Fruit fly (Drosophila melanogaster) whole organism, adult: ENCODE measurements around the gene CG7298.

ENCODE experiments used
- CG12768 ChIP-seq: fragments of 200-800 bp; sonication (Bioruptor generic); optimal IDR thresholded peaks from 2 replicates; lab custom pipeline; 2017; ENCODE audit warnings: missing biosample characterization, missing genetic modification characterization, mild to moderate bottlenecking, moderate library complexity, missing genetic modification reagents
- CG5204 ChIP-seq: fragments of 200-800 bp; sonication (Bioruptor generic); optimal IDR thresholded peaks from 2 replicates; lab custom pipeline; 2016; ENCODE audit warnings: missing biosample characterization, missing genetic modification characterization
- CG7101 ChIP-seq: fragments of 200-800 bp; sonication (Bioruptor generic); optimal IDR thresholded peaks from 2 replicates; lab custom pipeline; 2018; ENCODE audit warnings: missing biosample characterization, mild to moderate bottlenecking, missing genetic modification characterization, moderate library complexity
- Crg-1 ChIP-seq: fragments of 200-800 bp; sonication (Bioruptor generic); optimal IDR thresholded peaks from 2 replicates; lab custom pipeline; 2016; ENCODE audit warnings: missing biosample characterization, missing genetic modification characterization
- Hr96 ChIP-seq: fragments of 200-800 bp; sonication (Bioruptor generic); optimal IDR thresholded peaks from 2 replicates; lab custom pipeline; 2016; ENCODE audit warnings: missing biosample characterization, missing genetic modification characterization
- cic ChIP-seq: fragments of 200-800 bp; sonication (Bioruptor generic); optimal IDR thresholded peaks from 2 replicates; lab custom pipeline; 2017; ENCODE audit warnings: missing biosample characterization, mild to moderate bottlenecking, missing genetic modification characterization, moderate library complexity
- kay ChIP-seq: fragments of 200-800 bp; sonication (Bioruptor generic); peaks from one replicate; lab custom pipeline; 2016; ENCODE audit warnings: missing biosample characterization, missing genetic modification characterization, borderline replicate concordance
- ovo ChIP-seq: fragments of 200-800 bp; sonication (Bioruptor generic); optimal IDR thresholded peaks from 2 replicates; lab custom pipeline; 2016; ENCODE audit warnings: missing biosample characterization, missing genetic modification characterization
- pad ChIP-seq: fragments of 200-800 bp; sonication (Bioruptor generic); optimal IDR thresholded peaks from 3 replicates; lab custom pipeline; 2017; ENCODE audit warnings: missing biosample characterization, missing genetic modification characterization, mild to moderate bottlenecking, moderate library complexity, missing genetic modification reagents

dm6 chr3L:20192872-20193747, 10.4 kb downstream of the CG7298 start:
- TF ChIP-seq pad, result no peak
- TF ChIP-seq Hr96 (GFP tag; lab: Kevin White, UChicago), result no peak
- peak; percentile 1 for TF ChIP-seq CG7101 (tag; lab: Kevin White, UChicago)
- peak; percentile 5 for TF ChIP-seq cic (GFP tag; lab: Kevin White, UChicago)
- peak; percentile 55 for TF ChIP-seq CG5204 (GFP tag; lab: Kevin White, UChicago)
- TF ChIP-seq ovo (GFP tag; lab: Kevin White, UChicago), result no peak
- no peak for TF ChIP-seq Crg-1 (GFP tag; lab: Kevin White, UChicago)
- TF ChIP-seq CG12768 (GFP tag; lab: Kevin White, UChicago), result no peak
- TF ChIP-seq kay, result no peak
